Worm (Caenorhabditis elegans): ENCODE measurements around the gene col-123.

The col-123 gene

DNA sequence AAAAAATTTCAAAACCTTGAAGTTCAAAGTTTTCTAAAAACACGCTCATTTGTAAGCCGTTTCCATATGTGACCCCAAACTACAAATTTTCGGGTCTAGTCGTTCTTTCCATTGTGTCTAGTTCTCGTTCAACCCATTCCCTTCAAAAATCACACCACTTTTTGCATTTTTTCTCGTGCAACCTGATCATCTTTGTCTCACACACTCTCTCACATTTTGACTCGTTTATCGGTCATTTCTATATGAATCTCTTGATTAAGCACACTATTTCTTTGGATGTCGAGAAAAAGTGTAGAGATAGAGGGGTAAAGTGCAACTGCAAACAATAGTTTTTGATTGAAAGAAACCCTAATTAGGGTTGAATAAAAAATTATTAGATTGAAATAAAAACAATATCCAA, 18.2 kb upstream of the col-123 start:
- no peak for TF ChIP-seq unc-39 (tag; optimal IDR thresholded peaks at IDR 0.05)
- no peak for TF ChIP-seq pha-4 (GFP tag; IDR thresholded peaks at IDR 0.05)
- TF ChIP-seq pha-4 (tag; optimal IDR thresholded peaks at IDR 0.05): peak; percentile 21
- no peak for TF ChIP-seq nhr-11 (tag; optimal IDR thresholded peaks at IDR 0.05)
- TF ChIP-seq snpc-4 (tag; optimal IDR thresholded peaks at IDR 0.05): no peak
- TF ChIP-seq ces-1 (GFP tag; optimal IDR thresholded peaks at IDR 0.05): no peak
- TF ChIP-seq zip-11 (GFP tag; IDR thresholded peaks at IDR 0.05): no peak
- TF ChIP-seq egl-27 (tag; optimal IDR thresholded peaks at IDR 0.05): no peak
- TF ChIP-seq hif-1 (tag; optimal IDR thresholded peaks at IDR 0.05): peak in 1 of 2 experiments; percentile 25
- TF ChIP-seq ceh-28 (tag; optimal IDR thresholded peaks at IDR 0.05): no peak
- peak; percentile 91 for TF ChIP-seq nhr-77 (tag; optimal IDR thresholded peaks at IDR 0.05)
- no peak for TF ChIP-seq ceh-20 (GFP tag; IDR thresholded peaks at IDR 0.05)
- no peak for TF ChIP-seq nhr-111 (GFP tag; optimal IDR thresholded peaks at IDR 0.05)
- no peak for TF ChIP-seq F49E8.2 (tag; optimal IDR thresholded peaks at IDR 0.05; ENCODE audit: borderline replicate concordance)
- TF ChIP-seq set-16 (GFP tag; IDR thresholded peaks at IDR 0.05): no peak
- 0 out of 2 replicates have a peak, but pooled peaks have one; percentile 19 for TF ChIP-seq T26A8.4 (GFP tag; IDR thresholded peaks at IDR 0.05)
- peak; percentile 93 for TF ChIP-seq hlh-11 (tag; optimal IDR thresholded peaks at IDR 0.05)
- no peak for TF ChIP-seq skn-1 (tag; optimal IDR thresholded peaks at IDR 0.05)
- no peak for TF ChIP-seq ztf-7 (tag; optimal IDR thresholded peaks at IDR 0.05)
- no peak for TF ChIP-seq daf-12 (tag; optimal IDR thresholded peaks at IDR 0.05)
- no peak for TF ChIP-seq F37D6.2 (tag; optimal IDR thresholded peaks at IDR 0.05)
- TF ChIP-seq dmd-6 (GFP tag; IDR thresholded peaks at IDR 0.05): peak; percentile 70
- no peak for TF ChIP-seq Y48G9A.11 (GFP tag; IDR thresholded peaks at IDR 0.05)
- no peak for TF ChIP-seq fkh-10 (GFP tag; optimal IDR thresholded peaks at IDR 0.05)
- TF ChIP-seq aly-2 (tag; optimal IDR thresholded peaks at IDR 0.05): no peak
- TF ChIP-seq lsy-2 (tag; optimal IDR thresholded peaks at IDR 0.05): peak in 1 of 2 experiments; percentile 71
- no peak for TF ChIP-seq ztf-11 (tag; optimal IDR thresholded peaks at IDR 0.05)
- TF ChIP-seq hlh-30 (tag; optimal IDR thresholded peaks at IDR 0.05; ENCODE audit: insufficient read depth): peak; percentile 87
- TF ChIP-seq mdl-1 (tag; optimal IDR thresholded peaks at IDR 0.05): peak in 1 of 2 experiments; percentile 71
- no peak for TF ChIP-seq vab-7 (GFP tag; IDR thresholded peaks at IDR 0.05)
- TF ChIP-seq dve-1 (tag; optimal IDR thresholded peaks at IDR 0.05; ENCODE audit: insufficient read depth): peak; percentile 85
- TF ChIP-seq nhr-28 (tag; optimal IDR thresholded peaks at IDR 0.05): peak; percentile 96
- TF ChIP-seq hmg-1.1 (GFP tag; IDR thresholded peaks at IDR 0.05): no peak
- no peak for TF ChIP-seq nhr-237 (tag; optimal IDR thresholded peaks at IDR 0.05)
- peak; percentile 24 for TF ChIP-seq nhr-6 (tag; optimal IDR thresholded peaks at IDR 0.05)
- TF ChIP-seq nhr-102 (tag; optimal IDR thresholded peaks at IDR 0.05): no peak
- no peak for TF ChIP-seq saeg-2 (GFP tag; IDR thresholded peaks at IDR 0.05)
- no peak for TF ChIP-seq F26F4.8 (GFP tag; conservative IDR thresholded peaks at IDR 0.05)
- no peak for TF ChIP-seq snpc-1.2 (GFP tag; IDR thresholded peaks at IDR 0.05)
- TF ChIP-seq egl-43 (GFP tag; IDR thresholded peaks at IDR 0.05): no peak
- TF ChIP-seq mxl-3 (GFP tag; optimal IDR thresholded peaks at IDR 0.05): peak; percentile 64
- TF ChIP-seq ZK546.5 (tag; optimal IDR thresholded peaks at IDR 0.05): no peak
- no peak for TF ChIP-seq F44E2.7 (GFP tag; IDR thresholded peaks at IDR 0.05)
- peak; percentile 6 for TF ChIP-seq rbr-2 (tag; optimal IDR thresholded peaks at IDR 0.05)
- TF ChIP-seq nhr-48 (tag; optimal IDR thresholded peaks at IDR 0.05): peak; percentile 43
- no peak for TF ChIP-seq zfp-2 (tag; optimal IDR thresholded peaks at IDR 0.05)
- TF ChIP-seq ZK337.2 (GFP tag; IDR thresholded peaks at IDR 0.05): no peak
- no peak for TF ChIP-seq gei-8 (GFP tag; optimal IDR thresholded peaks at IDR 0.05)
- TF ChIP-seq daf-19 (GFP tag; conservative IDR thresholded peaks at IDR 0.05): no peak
- TF ChIP-seq F10B5.3 (tag; optimal IDR thresholded peaks at IDR 0.05): no peak
- TF ChIP-seq lin-15B (tag; optimal IDR thresholded peaks at IDR 0.05): no peak
- peak; percentile 79 for TF ChIP-seq mep-1 (tag; optimal IDR thresholded peaks at IDR 0.05)
- TF ChIP-seq mdt-29 (GFP tag; IDR thresholded peaks at IDR 0.05): no peak
